Fruit fly (Drosophila melanogaster): ENCODE results near the gene CG46510.
"Not testable (repeated sequence)": the region's sequence is repeated elsewhere in the genome, so short reads cannot be mapped to it uniquely, and the experiment has no call there.

DNA sequence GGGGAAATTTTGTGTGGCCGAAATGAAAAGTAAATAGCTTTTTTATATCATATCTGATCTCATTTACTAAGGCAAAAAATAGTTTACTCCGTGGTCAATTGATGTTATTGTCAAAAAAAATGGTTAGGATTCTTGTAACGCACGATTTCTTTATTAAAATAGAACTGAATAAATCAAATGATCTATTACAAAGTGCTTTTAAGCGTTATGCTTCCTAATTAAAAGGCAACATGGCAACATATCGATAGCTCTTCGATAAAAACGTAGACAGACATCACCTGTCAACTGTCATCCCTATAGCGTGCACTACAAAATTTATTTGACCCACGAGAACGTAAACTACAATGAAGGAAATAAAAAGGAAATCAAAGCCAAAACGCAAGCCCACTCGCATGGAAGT, 24.6 kb downstream of the CG46510 start, which contains the start of gene CG46515:
- TF ChIP-seq psq, pan, CG8478 (optimal IDR thresholded peaks at IDR 0.05): not testable (repeated sequence)
